Worm (Caenorhabditis elegans): Measurements from ENCODE around the gene mppb-1.

The mppb-1 gene

ce11 chrIV:9112019-9112418 lies 37.5 kb downstream of the mppb-1 start (continued):
- TF ChIP-seq ztf-11 (tag; optimal IDR thresholded peaks at IDR 0.05) = no peak
- TF ChIP-seq nhr-41 (GFP tag; IDR thresholded peaks at IDR 0.05) = no peak
- TF ChIP-seq zip-2 (tag; optimal IDR thresholded peaks at IDR 0.05) = no peak
- TF ChIP-seq mxl-3 (GFP tag; optimal IDR thresholded peaks at IDR 0.05) = peak; percentile 68
- TF ChIP-seq fkh-10 (GFP tag; optimal IDR thresholded peaks at IDR 0.05) = no peak
- TF ChIP-seq vab-7 (GFP tag; IDR thresholded peaks at IDR 0.05) = no peak
- no peak for TF ChIP-seq unc-39 (tag; optimal IDR thresholded peaks at IDR 0.05)
- peak; percentile 91 for TF ChIP-seq pqm-1 (tag; optimal IDR thresholded peaks at IDR 0.05)
- no peak for TF ChIP-seq ceh-44 (GFP tag; IDR thresholded peaks at IDR 0.05)
- peak; percentile 15 for TF ChIP-seq dpl-1 (GFP tag; optimal IDR thresholded peaks at IDR 0.05)
- no peak for TF ChIP-seq dmd-8 (GFP tag; IDR thresholded peaks at IDR 0.05)
- peak; percentile 70 for TF ChIP-seq dmd-6 (GFP tag; IDR thresholded peaks at IDR 0.05)
- no peak for TF ChIP-seq tag-97 (GFP tag; IDR thresholded peaks at IDR 0.05)
- TF ChIP-seq madf-5 (GFP tag; IDR thresholded peaks at IDR 0.05) = no peak
- no peak for TF ChIP-seq attf-4 (tag; optimal IDR thresholded peaks at IDR 0.05)
- TF ChIP-seq nhr-10 (tag; optimal IDR thresholded peaks at IDR 0.05) = no peak
- no peak for TF ChIP-seq pha-4 (GFP tag; IDR thresholded peaks at IDR 0.05)
- no peak for TF ChIP-seq pha-4 (tag; optimal IDR thresholded peaks at IDR 0.05)
- no peak for TF ChIP-seq fos-1 (tag; optimal IDR thresholded peaks at IDR 0.05)
- TF ChIP-seq hlh-30 (tag; optimal IDR thresholded peaks at IDR 0.05; ENCODE audit: insufficient read depth) = peak; percentile 18
- TF ChIP-seq lin-13 (GFP tag; optimal IDR thresholded peaks at IDR 0.05) = no peak
- no peak for TF ChIP-seq unc-130 (GFP tag; optimal IDR thresholded peaks at IDR 0.05)
- TF ChIP-seq mdl-1 (tag; optimal IDR thresholded peaks at IDR 0.05) = no peak
- no peak for TF ChIP-seq zip-11 (GFP tag; IDR thresholded peaks at IDR 0.05)
- TF ChIP-seq ces-1 (GFP tag; optimal IDR thresholded peaks at IDR 0.05) = no peak
- TF ChIP-seq arid-1 (GFP tag; conservative IDR thresholded peaks at IDR 0.05) = no peak
- TF ChIP-seq ctbp-1 (GFP tag; IDR thresholded peaks at IDR 0.05) = no peak
- TF ChIP-seq duxl-1 (tag; optimal IDR thresholded peaks at IDR 0.05; ENCODE audit: poor library complexity) = no peak
- TF ChIP-seq ceh-82 (tag; optimal IDR thresholded peaks at IDR 0.05) = no peak
- no peak for TF ChIP-seq gei-8 (GFP tag; optimal IDR thresholded peaks at IDR 0.05)
- no peak for TF ChIP-seq aha-1 (tag)
- TF ChIP-seq hmg-1.1 (GFP tag; IDR thresholded peaks at IDR 0.05) = no peak
- TF ChIP-seq ceh-62 (tag; optimal IDR thresholded peaks at IDR 0.05) = no peak
- TF ChIP-seq snpc-4 (tag; optimal IDR thresholded peaks at IDR 0.05) = no peak
- TF ChIP-seq lin-29 (GFP tag; IDR thresholded peaks at IDR 0.05) = no peak
- TF ChIP-seq nhr-6 (tag; optimal IDR thresholded peaks at IDR 0.05) = no peak
- no peak for TF ChIP-seq ztf-7 (tag; optimal IDR thresholded peaks at IDR 0.05)
- no peak for TF ChIP-seq Y105C5A.15 (GFP tag; IDR thresholded peaks at IDR 0.05)
- TF ChIP-seq ceh-20 (GFP tag; IDR thresholded peaks at IDR 0.05) = no peak
- no peak for TF ChIP-seq mdt-29 (GFP tag; IDR thresholded peaks at IDR 0.05)
- TF ChIP-seq jun-1 (tag; optimal IDR thresholded peaks at IDR 0.05) = no peak
- no peak for TF ChIP-seq nhr-42 (GFP tag; IDR thresholded peaks at IDR 0.05)
- no peak for TF ChIP-seq lir-3 (tag; optimal IDR thresholded peaks at IDR 0.05)
- no peak for TF ChIP-seq lsy-2 (tag; optimal IDR thresholded peaks at IDR 0.05)
- TF ChIP-seq nhr-28 (tag; optimal IDR thresholded peaks at IDR 0.05) = peak; percentile 80
- no peak for TF ChIP-seq aly-2 (tag; optimal IDR thresholded peaks at IDR 0.05)
- no peak for TF ChIP-seq tra-1 (GFP tag; IDR thresholded peaks at IDR 0.05)
- TF ChIP-seq T26A8.4 (GFP tag; IDR thresholded peaks at IDR 0.05) = no peak
- TF ChIP-seq nhr-77 (tag; optimal IDR thresholded peaks at IDR 0.05) = no peak
- no peak for TF ChIP-seq egl-43 (GFP tag; IDR thresholded peaks at IDR 0.05)
- no peak for TF ChIP-seq F10B5.3 (tag; optimal IDR thresholded peaks at IDR 0.05)
